Fruit fly (Drosophila melanogaster): ENCODE results near the gene GluClalpha.

- TF ChIP-seq psq (optimal IDR thresholded peaks at IDR 0.05) = no peak
- TF ChIP-seq Dll (optimal IDR thresholded peaks at IDR 0.05) = no peak
- TF ChIP-seq pan (optimal IDR thresholded peaks at IDR 0.05) = no peak
Measured at dm6 chr3R:19785451-19785850, 54.9 kb downstream of the GluClalpha start.
